Worm (Caenorhabditis elegans): ENCODE results near the gene C16D9.4.

Gene C16D9.4

ce11 chrV:8247311-8248105 lies 4.8 kb upstream of the C16D9.4 start (continued):
- TF ChIP-seq daf-19 (GFP tag; conservative IDR thresholded peaks at IDR 0.05) = 0 out of 2 replicates have a peak, but pooled peaks have one; percentile 65
- TF ChIP-seq set-16 (GFP tag; IDR thresholded peaks at IDR 0.05) = no peak
- TF ChIP-seq mxl-2 (GFP tag; conservative IDR thresholded peaks at IDR 0.05) = no peak
- no peak for TF ChIP-seq dpl-1 (GFP tag; optimal IDR thresholded peaks at IDR 0.05)
- TF ChIP-seq dmd-6 (GFP tag; IDR thresholded peaks at IDR 0.05) = peak; percentile 41
- no peak for TF ChIP-seq ces-1 (GFP tag; optimal IDR thresholded peaks at IDR 0.05)
- peak; percentile 56 for TF ChIP-seq rbr-2 (tag; optimal IDR thresholded peaks at IDR 0.05)
- TF ChIP-seq madf-5 (GFP tag; IDR thresholded peaks at IDR 0.05) = no peak
- no peak for TF ChIP-seq fkh-10 (GFP tag; optimal IDR thresholded peaks at IDR 0.05)
- no peak for TF ChIP-seq zag-1 (tag; optimal IDR thresholded peaks at IDR 0.05)
- 0 out of 2 replicates have a peak, but pooled peaks have one; percentile 33 for TF ChIP-seq F26F4.8 (GFP tag; conservative IDR thresholded peaks at IDR 0.05)
- peak; percentile 31 for TF ChIP-seq jun-1 (tag; optimal IDR thresholded peaks at IDR 0.05)
- peak; percentile 92 for TF ChIP-seq F49E8.2 (tag; optimal IDR thresholded peaks at IDR 0.05; ENCODE audit: borderline replicate concordance)
- no peak for TF ChIP-seq nhr-11 (tag; optimal IDR thresholded peaks at IDR 0.05)
- peak; percentile 72 for TF ChIP-seq lin-13 (GFP tag; optimal IDR thresholded peaks at IDR 0.05)
- no peak for TF ChIP-seq tag-97 (GFP tag; IDR thresholded peaks at IDR 0.05)
- TF ChIP-seq ztf-7 (tag; optimal IDR thresholded peaks at IDR 0.05) = no peak
- TF ChIP-seq mxl-3 (GFP tag; optimal IDR thresholded peaks at IDR 0.05) = peak; percentile 5
- TF ChIP-seq aha-1 (tag) = peak; percentile 93
- peak; percentile 9; the same call in 1 of the 2 replicates for TF ChIP-seq mdt-29 (GFP tag; IDR thresholded peaks at IDR 0.05)
- peak; percentile 92 for TF ChIP-seq T26A8.4 (GFP tag; IDR thresholded peaks at IDR 0.05)
- TF ChIP-seq daf-12 (tag; optimal IDR thresholded peaks at IDR 0.05) = no peak
- peak in 1 of 2 experiments; percentile 65 for TF ChIP-seq lsy-2 (tag; optimal IDR thresholded peaks at IDR 0.05)
- TF ChIP-seq snpc-1.2 (GFP tag; IDR thresholded peaks at IDR 0.05) = peak; percentile 87
- TF ChIP-seq nhr-25 (tag; optimal IDR thresholded peaks at IDR 0.05; ENCODE audit: borderline replicate concordance, insufficient read depth) = no peak
- no peak for TF ChIP-seq saeg-2 (GFP tag; IDR thresholded peaks at IDR 0.05)
- TF ChIP-seq mdl-1 (tag; optimal IDR thresholded peaks at IDR 0.05) = no peak
- peak; percentile 57; the same call in 1 of the 2 replicates for TF ChIP-seq pha-4 (GFP tag; IDR thresholded peaks at IDR 0.05)
- no peak for TF ChIP-seq pha-4 (tag; optimal IDR thresholded peaks at IDR 0.05)
- TF ChIP-seq R02D3.7 (tag; optimal IDR thresholded peaks at IDR 0.05) = peak; percentile 16
- peak; percentile 87 for TF ChIP-seq mes-2 (tag; optimal IDR thresholded peaks at IDR 0.05; ENCODE audit: poor library complexity, severe bottlenecking)
- 0 out of 2 replicates have a peak, but pooled peaks have one; percentile 43 for TF ChIP-seq lim-7 (GFP tag; IDR thresholded peaks at IDR 0.05)
- TF ChIP-seq nhr-6 (tag; optimal IDR thresholded peaks at IDR 0.05) = peak; percentile 54
- peak; percentile 53 for TF ChIP-seq T20F7.1 (GFP tag; optimal IDR thresholded peaks at IDR 0.05)
- TF ChIP-seq daf-16 (GFP tag; optimal IDR thresholded peaks at IDR 0.05) = peak; percentile 12 to 78
- peak; percentile 86 for TF ChIP-seq daf-16 (tag; optimal IDR thresholded peaks at IDR 0.05)
- no peak for TF ChIP-seq nhr-77 (tag; optimal IDR thresholded peaks at IDR 0.05)
- peak; percentile 56; the same call in 1 of the 2 replicates for TF ChIP-seq dmd-8 (GFP tag; IDR thresholded peaks at IDR 0.05)
- TF ChIP-seq unc-130 (GFP tag; optimal IDR thresholded peaks at IDR 0.05) = peak; percentile 29
- no peak for TF ChIP-seq spr-1 (tag; optimal IDR thresholded peaks at IDR 0.05)
- no peak for TF ChIP-seq Y75B8A.6 (GFP tag; IDR thresholded peaks at IDR 0.05)

- no peak for TF ChIP-seq vab-7 (GFP tag; IDR thresholded peaks at IDR 0.05)
- no peak for TF ChIP-seq egl-43 (GFP tag; IDR thresholded peaks at IDR 0.05)
- TF ChIP-seq F37D6.2 (tag; optimal IDR thresholded peaks at IDR 0.05) = no peak
- TF ChIP-seq nhr-76 (tag; optimal IDR thresholded peaks at IDR 0.05) = no peak
- no peak for TF ChIP-seq aha-1 (tag)
- TF ChIP-seq lin-13 (GFP tag; optimal IDR thresholded peaks at IDR 0.05) = no peak
- no peak for TF ChIP-seq nhr-41 (GFP tag; IDR thresholded peaks at IDR 0.05)
- no peak for TF ChIP-seq spr-1 (tag; optimal IDR thresholded peaks at IDR 0.05)
Observed at ce11 chrV:8245457-8245856, 2.8 kb upstream of the C16D9.4 start, which contains the start of gene C16D9.5. TSS of gene C16D9.5 (minus strand) at chrV:8245557.
